Fruit fly (Drosophila melanogaster) whole organism, embryonic: ENCODE data around the gene bumpel.
A peak's percentile ranks its signal among the peaks of the same experiment; 100 is the strongest.

Experiments
- CG10274 ChIP-seq: fragments of 200-800 bp; sonication (Bioruptor generic); optimal IDR thresholded peaks from 3 replicates; lab custom pipeline; 2017; ENCODE audit warnings: missing biosample characterization, mild to moderate bottlenecking, missing genetic modification characterization
- CG10979 ChIP-seq: fragments of 200-800 bp; sonication (Bioruptor generic); optimal IDR thresholded peaks from 2 replicates; lab custom pipeline; 2018; ENCODE audit warnings: missing biosample characterization, mild to moderate bottlenecking, missing genetic modification characterization, moderate library complexity
- CG11247 ChIP-seq: fragments of 200-800 bp; sonication (Bioruptor generic); IDR thresholded peaks from 2 replicates; pipeline ENCODE4 v1.3.6; 2022; ENCODE audit warnings: missing biosample characterization, missing genetic modification characterization
- CG11560 ChIP-seq: fragments of 200-800 bp; sonication (Bioruptor generic); IDR thresholded peaks from 3 replicates; pipeline ENCODE4 v1.3.6; 2022; ENCODE audit warnings: missing biosample characterization, missing genetic modification characterization
- CG12236 ChIP-seq: fragments of 200-800 bp; sonication (Bioruptor generic); optimal IDR thresholded peaks from 2 replicates; lab custom pipeline; 2016; ENCODE audit warnings: missing biosample characterization, missing genetic modification characterization
- CG14667 ChIP-seq: fragments of 200-800 bp; sonication (Bioruptor generic); IDR thresholded peaks from 2 replicates; pipeline ENCODE4 v1.3.6; 2022; ENCODE audit warnings: missing biosample characterization, missing genetic modification characterization
- CG15011 ChIP-seq: fragments of 200-800 bp; sonication (Bioruptor generic); optimal IDR thresholded peaks from 3 replicates; lab custom pipeline; 2018; ENCODE audit warnings: missing biosample characterization, mild to moderate bottlenecking, missing genetic modification characterization
- CG17802 ChIP-seq: fragments of 200-800 bp; sonication (Bioruptor generic); optimal IDR thresholded peaks from 2 replicates; lab custom pipeline; 2018; ENCODE audit warnings: missing biosample characterization, mild to moderate bottlenecking, missing genetic modification characterization, moderate library complexity
- CG1792 ChIP-seq: fragments of 200-800 bp; sonication (Bioruptor generic); optimal IDR thresholded peaks from 2 replicates; lab custom pipeline; 2016; ENCODE audit warnings: missing biosample characterization, missing genetic modification characterization
- CG2120 ChIP-seq: fragments of 200-800 bp; sonication (Bioruptor generic); optimal IDR thresholded peaks from 3 replicates; lab custom pipeline; 2016; ENCODE audit warnings: missing biosample characterization, missing genetic modification characterization
- CG2129 ChIP-seq: fragments of 200-800 bp; sonication (Bioruptor generic); IDR thresholded peaks from 2 replicates; pipeline ENCODE4 v1.3.6; 2022; ENCODE audit warnings: missing biosample characterization, missing genetic modification characterization; ENCODE audit not compliant: partially characterized antibody
- CG31224 ChIP-seq: fragments of 200-800 bp; sonication (Bioruptor generic); IDR thresholded peaks from 2 replicates; pipeline ENCODE4 v1.3.6; 2022; ENCODE audit warnings: missing biosample characterization, missing genetic modification characterization
- CG31388 ChIP-seq: fragments of 200-800 bp; sonication (Bioruptor generic); optimal IDR thresholded peaks from 2 replicates; lab custom pipeline; 2016; ENCODE audit warnings: missing biosample characterization, missing genetic modification characterization
- CG32532 ChIP-seq: fragments of 200-800 bp; sonication (Bioruptor generic); IDR thresholded peaks from 2 replicates; pipeline ENCODE4 v1.3.6; 2022; ENCODE audit warnings: missing biosample characterization, missing genetic modification characterization
- CG33213 ChIP-seq: fragments of 200-800 bp; sonication (Bioruptor generic); optimal IDR thresholded peaks from 3 replicates; lab custom pipeline; 2016; ENCODE audit warnings: missing biosample characterization, missing genetic modification characterization
- CG34422 ChIP-seq: fragments of 200-800 bp; sonication (Bioruptor generic); IDR thresholded peaks from 3 replicates; pipeline ENCODE4 v1.3.6; 2022; ENCODE audit warnings: missing biosample characterization, missing genetic modification characterization
- CG3995 ChIP-seq: fragments of 200-800 bp; sonication (Bioruptor generic); optimal IDR thresholded peaks from 3 replicates; lab custom pipeline; 2016; ENCODE audit warnings: missing biosample characterization, missing genetic modification characterization
- CG4404 ChIP-seq: fragments of 200-800 bp; sonication (Bioruptor generic); IDR thresholded peaks from 2 replicates; pipeline ENCODE4 v1.3.6; 2022; ENCODE audit warnings: missing biosample characterization, missing genetic modification characterization
- CG4730 ChIP-seq: fragments of 200-800 bp; sonication (Bioruptor generic); IDR thresholded peaks from 2 replicates; pipeline ENCODE4 v1.3.6; 2022; ENCODE audit warnings: missing biosample characterization, missing genetic modification characterization
- CG8388 ChIP-seq: fragments of 200-800 bp; sonication (Bioruptor generic); optimal IDR thresholded peaks from 2 replicates; lab custom pipeline; 2019; ENCODE audit warnings: missing biosample characterization, mild to moderate bottlenecking, missing genetic modification characterization, moderate library complexity
- D ChIP-seq, 2 experiments: fragments of 200-800 bp in 1 of 2; fragments of >200 bp in 1 of 2; sonication (Bioruptor generic) in 1 of 2; optimal IDR thresholded peaks; 2 replicates in 1 of 2; 3 replicates in 1 of 2; lab custom pipeline; 2017; ENCODE audit warnings: mild to moderate bottlenecking in 1 of 2, missing biosample characterization in 1 of 2, missing genetic modification characterization in 1 of 2, missing genetic modification reagents in 1 of 2
- Doc2 ChIP-seq: fragments of 200-800 bp; sonication (Bioruptor generic); IDR thresholded peaks from 2 replicates; pipeline ENCODE4 v1.3.6; 2022; ENCODE audit warnings: missing biosample characterization, missing genetic modification characterization
- Gug ChIP-seq: fragments of 200-800 bp; sonication (Bioruptor generic); IDR thresholded peaks from 4 replicates; pipeline ENCODE4 v1.3.6; 2022; ENCODE audit warnings: missing biosample characterization, missing genetic modification characterization
- H2.0 ChIP-seq: fragments of 200-800 bp; sonication (Bioruptor generic); IDR thresholded peaks from 2 replicates; pipeline ENCODE4 v1.3.6; 2022; ENCODE audit warnings: missing biosample characterization, missing genetic modification characterization
- Hmr ChIP-seq: fragments of 200-800 bp; sonication (Bioruptor generic); optimal IDR thresholded peaks from 3 replicates; lab custom pipeline; 2017; ENCODE audit warnings: mild to moderate bottlenecking, missing biosample characterization, missing genetic modification reagents, missing genetic modification characterization
- MBD-R2 ChIP-seq: fragments of 200-800 bp; sonication (Bioruptor generic); IDR thresholded peaks from 2 replicates; pipeline ENCODE4 v1.3.6; 2022; ENCODE audit warnings: missing biosample characterization, missing genetic modification characterization
- Mes4 ChIP-seq: fragments of 200-800 bp; sonication (Bioruptor generic); optimal IDR thresholded peaks from 2 replicates; lab custom pipeline; 2016; ENCODE audit warnings: missing biosample characterization, missing genetic modification characterization
- Optix ChIP-seq: fragments of 200-800 bp; sonication (Bioruptor generic); IDR thresholded peaks from 3 replicates; pipeline ENCODE4 v1.3.6; 2022; ENCODE audit warnings: missing biosample characterization, missing genetic modification characterization
- Taf1 ChIP-seq: fragments of 200-800 bp; sonication (Bioruptor generic); IDR thresholded peaks from 2 replicates; pipeline ENCODE4 v1.3.6; 2022; ENCODE audit warnings: missing biosample characterization, missing genetic modification characterization
- Xrp1 ChIP-seq: fragments of 200-800 bp; sonication (Bioruptor generic); IDR thresholded peaks from 2 replicates; pipeline ENCODE4 v1.3.6; 2022; ENCODE audit warnings: missing biosample characterization, missing genetic modification characterization
- abd-A ChIP-seq: fragments of 200-800 bp; sonication (Bioruptor generic); optimal IDR thresholded peaks from 3 replicates; lab custom pipeline; 2019; ENCODE audit warnings: missing biosample characterization, mild to moderate bottlenecking, missing genetic modification characterization, moderate library complexity
- al ChIP-seq: fragments of 200-800 bp; sonication (Bioruptor generic); IDR thresholded peaks from 2 replicates; pipeline ENCODE4 v1.3.6; 2022; ENCODE audit warnings: missing biosample characterization, missing genetic modification characterization
- aop ChIP-seq: fragments of 200-800 bp; sonication (Bioruptor generic); IDR thresholded peaks from 2 replicates; pipeline ENCODE4 v1.3.6; 2022; ENCODE audit warnings: missing biosample characterization, missing genetic modification characterization
- bsh ChIP-seq, 2 experiments: fragments of 200-800 bp; sonication (Bioruptor generic); optimal IDR thresholded peaks; 2 replicates each; lab custom pipeline; 2017 to 2018; ENCODE audit warnings: mild to moderate bottlenecking in 2 of 2, missing biosample characterization in 2 of 2, missing genetic modification characterization in 2 of 2, moderate library complexity in 1 of 2
- btn ChIP-seq: fragments of 200-800 bp; sonication (Bioruptor generic); optimal IDR thresholded peaks from 2 replicates; lab custom pipeline; 2016; ENCODE audit warnings: missing biosample characterization, missing genetic modification characterization
- cato ChIP-seq: fragments of 200-800 bp; sonication (Bioruptor generic); optimal IDR thresholded peaks from 2 replicates; lab custom pipeline; 2016; ENCODE audit warnings: missing biosample characterization, missing genetic modification characterization, borderline replicate concordance
- cg ChIP-seq: fragments of 200-800 bp; sonication (Bioruptor generic); optimal IDR thresholded peaks from 3 replicates; lab custom pipeline; 2019; ENCODE audit warnings: missing biosample characterization, mild to moderate bottlenecking, missing genetic modification characterization, moderate library complexity
- chif ChIP-seq, 2 experiments: fragments of 200-800 bp; sonication (Bioruptor generic); optimal IDR thresholded peaks; 3 replicates each; lab custom pipeline; 2016; ENCODE audit warnings: missing biosample characterization in 2 of 2, missing genetic modification characterization in 2 of 2
- dmrt99B ChIP-seq: fragments of 200-800 bp; sonication (Bioruptor generic); optimal IDR thresholded peaks from 2 replicates; lab custom pipeline; 2018; ENCODE audit warnings: missing biosample characterization, mild to moderate bottlenecking, missing genetic modification characterization, moderate library complexity
- ewg ChIP-seq: fragments of 200-800 bp; sonication (Bioruptor generic); optimal IDR thresholded peaks from 3 replicates; lab custom pipeline; 2017; ENCODE audit warnings: mild to moderate bottlenecking, missing biosample characterization, missing genetic modification reagents, missing genetic modification characterization
- fd64A ChIP-seq: fragments of 200-800 bp; sonication (Bioruptor generic); optimal IDR thresholded peaks from 3 replicates; lab custom pipeline; 2018; ENCODE audit warnings: missing biosample characterization, mild to moderate bottlenecking, missing genetic modification characterization
- kay ChIP-seq: fragments of 200-800 bp; sonication (Bioruptor generic); optimal IDR thresholded peaks from 2 replicates; lab custom pipeline; 2016; ENCODE audit warnings: missing biosample characterization, missing genetic modification characterization
- lilli ChIP-seq: fragments of 200-800 bp; sonication (Bioruptor generic); optimal IDR thresholded peaks from 3 replicates; lab custom pipeline; 2016; ENCODE audit warnings: missing biosample characterization, missing genetic modification characterization
- p53 ChIP-seq: fragments of 200-800 bp; sonication (Bioruptor generic); optimal IDR thresholded peaks from 2 replicates; lab custom pipeline; 2016; ENCODE audit warnings: missing biosample characterization, missing genetic modification characterization
- pfk ChIP-seq: fragments of 200-800 bp; sonication (Bioruptor generic); optimal IDR thresholded peaks from 2 replicates; lab custom pipeline; 2018; ENCODE audit warnings: missing biosample characterization, mild to moderate bottlenecking, missing genetic modification characterization, moderate library complexity
- ro ChIP-seq: fragments of 200-800 bp; sonication (Bioruptor generic); IDR thresholded peaks from 2 replicates; pipeline ENCODE4 v1.3.6; 2022; ENCODE audit warnings: missing biosample characterization, missing genetic modification characterization
- slp2 ChIP-seq: fragments of 200-800 bp; sonication (Bioruptor generic); optimal IDR thresholded peaks from 2 replicates; lab custom pipeline; 2016; ENCODE audit warnings: missing biosample characterization, missing genetic modification characterization
- sr ChIP-seq: fragments of 200-800 bp; sonication (Bioruptor generic); IDR thresholded peaks from 3 replicates; pipeline ENCODE4 v1.3.6; 2022; ENCODE audit warnings: missing biosample characterization, missing genetic modification characterization
- unc-4 ChIP-seq: fragments of 200-800 bp; sonication (Bioruptor generic); IDR thresholded peaks from 2 replicates; pipeline ENCODE4 v1.3.6; 2022; ENCODE audit warnings: missing biosample characterization, missing genetic modification characterization; ENCODE audit not compliant: partially characterized antibody
- vvl ChIP-seq: fragments of 200-800 bp; sonication (Bioruptor generic); IDR thresholded peaks from 2 replicates; pipeline ENCODE4 v1.3.6; 2022; ENCODE audit warnings: missing biosample characterization, missing genetic modification characterization
- z ChIP-seq: fragments of 200-800 bp; sonication (Bioruptor generic); IDR thresholded peaks from 3 replicates; pipeline ENCODE4 v1.3.6; 2022; ENCODE audit warnings: missing biosample characterization, missing genetic modification characterization

bumpel gene

dm6 chr3R:11409667-11410137 is 8.8 kb downstream of the bumpel start, which contains the start of the genes mgr and Irbp (continued):
- TF ChIP-seq CG2120 (GFP tag; lab: Kevin White, UChicago): peak; percentile 84
- TF ChIP-seq ewg (GFP tag; lab: Kevin White, UChicago): peak; percentile 83
- TF ChIP-seq Xrp1 (GFP tag; lab: Robert Waterston, UW): peak; percentile 97
- peak; percentile 91 for TF ChIP-seq Taf1 (GFP tag; lab: Robert Waterston, UW)
- no peak for TF ChIP-seq pfk (GFP tag; lab: Kevin White, UChicago)
- TF ChIP-seq vvl (GFP tag; lab: Robert Waterston, UW): peak; percentile 97
- peak; percentile 90 for TF ChIP-seq kay (GFP tag; lab: Kevin White, UChicago)
- peak; percentile 83 for TF ChIP-seq CG11560 (tag; lab: Robert Waterston, UW)
- TF ChIP-seq Gug: peak; percentile 78
- peak; percentile 95 for TF ChIP-seq al (GFP tag; lab: Robert Waterston, UW)
- TF ChIP-seq D (optimal IDR thresholded peaks at IDR 0.05; lab: Kevin White, UChicago): no peak
- peak; percentile 83 for TF ChIP-seq D (GFP tag; optimal IDR thresholded peaks at IDR 0.05; lab: Kevin White, UChicago)
- peak; percentile 10 for TF ChIP-seq slp2 (GFP tag; lab: Kevin White, UChicago)
- peak; percentile 85 for TF ChIP-seq CG31224 (GFP tag; lab: Robert Waterston, UW)
- TF ChIP-seq H2.0 (GFP tag; lab: Robert Waterston, UW): peak; percentile 92
- peak; percentile 65 for TF ChIP-seq CG15011 (GFP tag; lab: Kevin White, UChicago)
- peak; percentile 40 for TF ChIP-seq CG3995 (GFP tag; lab: Kevin White, UChicago)
- peak in 1 of 2 experiments; percentile 18 for TF ChIP-seq chif (GFP tag; optimal IDR thresholded peaks at IDR 0.05; lab: Kevin White, UChicago)
- peak; percentile 83 for TF ChIP-seq unc-4 (GFP tag; lab: Robert Waterston, UW)
- TF ChIP-seq z: no peak
- TF ChIP-seq aop (GFP tag; lab: Robert Waterston, UW): no peak
- TF ChIP-seq CG34422 (GFP tag; lab: Robert Waterston, UW): peak; percentile 95
- TF ChIP-seq fd64A (GFP tag; lab: Kevin White, UChicago): peak; percentile 8
- peak; percentile 96 for TF ChIP-seq CG32532 (GFP tag; lab: Robert Waterston, UW)
- peak; percentile 65 for TF ChIP-seq CG31388
- TF ChIP-seq CG11247: peak; percentile 94
- no peak for TF ChIP-seq abd-A (tag; lab: Kevin White, UChicago)
- peak; percentile 97 for TF ChIP-seq MBD-R2
- TF ChIP-seq CG17802 (tag; lab: Kevin White, UChicago): peak; percentile 59
- peak; percentile 91 for TF ChIP-seq CG8388 (GFP tag; lab: Kevin White, UChicago)
- TF ChIP-seq CG4730 (GFP tag; lab: Robert Waterston, UW): peak; percentile 90
- TF ChIP-seq CG4404: peak; percentile 92
- TF ChIP-seq ro (GFP tag; lab: Robert Waterston, UW): peak; percentile 84
- TF ChIP-seq bsh (GFP tag; optimal IDR thresholded peaks at IDR 0.05; lab: Kevin White, UChicago): peak in 1 of 2 experiments; percentile 95
- no peak for TF ChIP-seq CG12236
- TF ChIP-seq p53: no peak
- TF ChIP-seq Mes4 (GFP tag; lab: Kevin White, UChicago): peak; percentile 11
- TF ChIP-seq Optix (GFP tag; lab: Robert Waterston, UW): peak; percentile 91
- peak; percentile 13; the same call in 1 of the 3 replicates for TF ChIP-seq sr (GFP tag; lab: Robert Waterston, UW)
- TF ChIP-seq cato: peak; percentile 76
- peak; percentile 86 for TF ChIP-seq lilli
- peak; percentile 92 for TF ChIP-seq CG10979 (tag; lab: Kevin White, UChicago)
- peak; percentile 70 for TF ChIP-seq Doc2 (GFP tag; lab: Robert Waterston, UW)
- TF ChIP-seq Hmr: peak; percentile 93
- no peak for TF ChIP-seq dmrt99B (tag; lab: Kevin White, UChicago)
- no peak for TF ChIP-seq cg
- peak; percentile 91 for TF ChIP-seq CG14667 (GFP tag; lab: Robert Waterston, UW)
- no peak for TF ChIP-seq CG10274
- TF ChIP-seq CG33213 (GFP tag; lab: Kevin White, UChicago): no peak
- TF ChIP-seq CG2129 (GFP tag; lab: Robert Waterston, UW): peak; percentile 79
- no peak for TF ChIP-seq CG1792 (GFP tag; lab: Kevin White, UChicago)
- TF ChIP-seq btn (GFP tag; lab: Kevin White, UChicago): no peak
